Fruit fly (Drosophila melanogaster) Kc167 (cell line): ENCODE data around the gene fzo.

Experiments used
- Myc ChIP-seq: fragments of >200 bp; optimal IDR thresholded peaks from 2 replicates; lab custom pipeline; 2017; ENCODE audit warnings: missing external identifiers
- Sin3A ChIP-seq: fragments of >200 bp; optimal IDR thresholded peaks from 2 replicates; lab custom pipeline; 2018; ENCODE audit warnings: missing external identifiers
- h ChIP-seq: fragments of >200 bp; optimal IDR thresholded peaks from 3 replicates; lab custom pipeline; 2018; ENCODE audit warnings: missing external identifiers
- insv ChIP-seq: fragments of >200 bp; optimal IDR thresholded peaks from 3 replicates; lab custom pipeline; 2018; ENCODE audit warnings: missing external identifiers
- psq ChIP-seq: fragments of >200 bp; optimal IDR thresholded peaks from 2 replicates; lab custom pipeline; 2017; ENCODE audit warnings: missing external identifiers
- ttk ChIP-seq: sonication (Bioruptor generic); optimal IDR thresholded peaks from 2 replicates; lab custom pipeline; 2017; ENCODE audit warnings: missing external identifiers

DNA sequence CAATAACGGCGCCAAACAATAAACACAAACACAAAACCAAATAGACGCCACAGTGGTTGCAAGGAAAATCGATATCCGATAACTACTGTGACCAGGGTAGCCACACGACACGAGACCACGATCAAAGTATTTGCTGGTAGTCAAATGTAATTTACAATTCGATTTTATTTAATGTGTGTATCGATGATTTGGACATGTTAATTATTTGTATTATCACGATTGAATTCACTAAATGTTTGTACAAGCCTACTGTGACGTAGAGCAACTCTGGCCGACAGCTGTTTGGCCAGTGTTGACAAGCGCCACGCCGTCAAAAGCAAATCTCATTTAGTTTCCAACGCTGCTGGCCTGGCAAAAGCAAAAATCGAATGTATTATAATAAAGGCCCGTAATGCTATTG, 47.4 kb upstream of the fzo start, which contains the start of the genes Rad60 and EloA:
- TF ChIP-seq psq (lab: Kevin White, UChicago) (no peak), h (lab: Kevin White, UChicago) (no peak), insv (lab: Kevin White, UChicago) (no peak), Sin3A (lab: Kevin White, UChicago) (no peak), ttk (no peak), Myc (lab: Kevin White, UChicago) (no peak)
